Fruit fly (Drosophila melanogaster) S2 (cell line): ENCODE measurements around the gene MICU1.

Source experiments
- CG8478 ChIP-seq: fragments of >200 bp; optimal IDR thresholded peaks from 2 replicates; lab custom pipeline; 2018
- CTCF ChIP-seq, 2 experiments: fragments of >200 bp; optimal IDR thresholded peaks; 2 replicates each; lab custom pipeline; 2018

- TF ChIP-seq CG8478 (lab: Kevin White, UChicago) = no peak
- TF ChIP-seq CTCF (optimal IDR thresholded peaks at IDR 0.05; lab: Kevin White, UChicago) = no peak
These were observed 34.2 kb downstream of the MICU1 start for dm6 chr2L:7216272-7216671.
